Worm (Caenorhabditis elegans) whole organism, late embryonic: Measurements from ENCODE around the gene R151.10.

Source experiments
- F13H6.1 ChIP-seq: sonication (generic microtip); optimal IDR thresholded peaks from 2 replicates; lab custom pipeline; 2016; ENCODE audit warnings: missing genetic modification characterization, missing compliant biosample characterization
- T23F11.4 ChIP-seq: fragments of 200-800 bp; sonication (Bioruptor generic); optimal IDR thresholded peaks from 2 replicates; lab custom pipeline; 2018; ENCODE audit warnings: mild to moderate bottlenecking, missing genetic modification characterization, missing compliant biosample characterization
- Y22D7AL.16 ChIP-seq: sonication (generic microtip); optimal IDR thresholded peaks from 2 replicates; lab custom pipeline; 2016; ENCODE audit warnings: missing genetic modification characterization, missing compliant biosample characterization
- ahr-1 ChIP-seq: sonication (generic microtip); optimal IDR thresholded peaks from 2 replicates; lab custom pipeline; 2016; ENCODE audit warnings: missing genetic modification characterization, missing compliant biosample characterization
- ama-1 ChIP-seq: fragments of 150-350 bp; optimal IDR thresholded peaks from 2 replicates; lab custom pipeline; 2014
- ceh-14 ChIP-seq: sonication (generic microtip); optimal IDR thresholded peaks from 2 replicates; lab custom pipeline; 2016; ENCODE audit warnings: missing genotype, missing genetic modification characterization, missing compliant biosample characterization
- ceh-18 ChIP-seq: sonication (generic microtip); optimal IDR thresholded peaks from 2 replicates; lab custom pipeline; 2016; ENCODE audit warnings: missing genetic modification characterization, missing compliant biosample characterization
- ceh-19 ChIP-seq: fragments of 200-800 bp; sonication (Bioruptor generic); optimal IDR thresholded peaks from 2 replicates; lab custom pipeline; 2018; ENCODE audit warnings: mild to moderate bottlenecking, missing genetic modification characterization, missing compliant biosample characterization
- ceh-2 ChIP-seq: sonication (generic microtip); optimal IDR thresholded peaks from 2 replicates; lab custom pipeline; 2016; ENCODE audit warnings: missing genotype, missing genetic modification characterization, missing compliant biosample characterization
- ceh-22 ChIP-seq: sonication (generic microtip); optimal IDR thresholded peaks from 2 replicates; lab custom pipeline; 2017; ENCODE audit warnings: missing biosample characterization, missing genetic modification characterization
- ceh-24 ChIP-seq: sonication (generic microtip); optimal IDR thresholded peaks from 2 replicates; lab custom pipeline; 2016; ENCODE audit warnings: mild to moderate bottlenecking, missing genetic modification characterization, missing compliant biosample characterization
- ceh-30 ChIP-seq: fragments of 150-350 bp; optimal IDR thresholded peaks from 2 replicates; lab custom pipeline; 2014; ENCODE audit warnings: missing biosample characterization, missing genetic modification characterization
- ceh-31 ChIP-seq: sonication (generic microtip); optimal IDR thresholded peaks from 2 replicates; lab custom pipeline; 2016; ENCODE audit warnings: missing genetic modification characterization, missing compliant biosample characterization
- ceh-34 ChIP-seq: sonication (generic microtip); optimal IDR thresholded peaks from 2 replicates; lab custom pipeline; 2016; ENCODE audit warnings: mild to moderate bottlenecking, missing genetic modification characterization, missing compliant biosample characterization
- ceh-45 ChIP-seq: fragments of 200-800 bp; sonication (Bioruptor generic); IDR thresholded peaks from 2 replicates; pipeline ENCODE4 v1.3.6; 2022; ENCODE audit warnings: missing genetic modification reagents, missing genetic modification characterization, missing compliant biosample characterization
- ceh-48 ChIP-seq: sonication (generic microtip); optimal IDR thresholded peaks from 2 replicates; lab custom pipeline; 2016; ENCODE audit warnings: missing genetic modification characterization, inconsistent platforms, missing compliant biosample characterization
- dve-1 ChIP-seq: sonication (generic microtip); optimal IDR thresholded peaks from 2 replicates; lab custom pipeline; 2017; ENCODE audit warnings: antibody characterized with exemption, mild to moderate bottlenecking, missing genetic modification characterization, missing compliant biosample characterization
- elt-2 ChIP-seq: sonication (generic microtip); optimal IDR thresholded peaks from 2 replicates; lab custom pipeline; 2016; ENCODE audit warnings: missing genetic modification reagents, missing genetic modification characterization, missing compliant biosample characterization
- elt-4 ChIP-seq: sonication (generic microtip); optimal IDR thresholded peaks from 2 replicates; lab custom pipeline; 2016; ENCODE audit warnings: missing genetic modification characterization, missing compliant biosample characterization
- ets-4 ChIP-seq: sonication (generic microtip); optimal IDR thresholded peaks from 2 replicates; lab custom pipeline; 2016; ENCODE audit warnings: missing genetic modification characterization, missing compliant biosample characterization
- eyg-1 ChIP-seq: sonication (generic microtip); optimal IDR thresholded peaks from 2 replicates; lab custom pipeline; 2016; ENCODE audit warnings: missing genotype, missing genetic modification characterization, missing compliant biosample characterization
- fax-1 ChIP-seq: sonication (generic microtip); optimal IDR thresholded peaks from 2 replicates; lab custom pipeline; 2016; ENCODE audit warnings: missing genotype, missing genetic modification characterization, missing compliant biosample characterization
- fkh-10 ChIP-seq: fragments of 150-350 bp; optimal IDR thresholded peaks from 2 replicates; lab custom pipeline; 2014; ENCODE audit warnings: missing biosample characterization, missing genetic modification reagents, missing genetic modification characterization
- hlh-15 ChIP-seq: sonication (generic microtip); optimal IDR thresholded peaks from 2 replicates; lab custom pipeline; 2016; ENCODE audit warnings: missing genetic modification characterization, missing compliant biosample characterization
- hlh-30 ChIP-seq: sonication (generic microtip); optimal IDR thresholded peaks from 2 replicates; lab custom pipeline; 2017; ENCODE audit warnings: antibody characterized with exemption, missing genetic modification characterization, missing compliant biosample characterization; ENCODE audit not compliant: insufficient read depth
- hlh-6 ChIP-seq: sonication (generic microtip); optimal IDR thresholded peaks from 2 replicates; lab custom pipeline; 2016; ENCODE audit warnings: missing genotype, missing genetic modification characterization, missing compliant biosample characterization
- mec-3 ChIP-seq: sonication (generic microtip); optimal IDR thresholded peaks from 2 replicates; lab custom pipeline; 2016; ENCODE audit warnings: borderline replicate concordance, missing genetic modification characterization, missing compliant biosample characterization
- nfya-1 ChIP-seq: sonication (generic microtip); optimal IDR thresholded peaks from 2 replicates; lab custom pipeline; 2017; ENCODE audit warnings: missing genetic modification characterization, mild to moderate bottlenecking, missing compliant biosample characterization, antibody characterized with exemption, moderate library complexity
- pag-3 ChIP-seq: sonication (generic microtip); optimal IDR thresholded peaks from 2 replicates; lab custom pipeline; 2016; ENCODE audit warnings: missing compliant biosample characterization, missing genetic modification characterization, borderline replicate concordance
- pat-9 ChIP-seq: fragments of 200-800 bp; sonication (Bioruptor generic); optimal IDR thresholded peaks from 2 replicates; lab custom pipeline; 2018; ENCODE audit warnings: mild to moderate bottlenecking, missing genetic modification characterization, moderate library complexity, missing compliant biosample characterization
- pax-1 ChIP-seq: fragments of 150-350 bp; optimal IDR thresholded peaks from 2 replicates; lab custom pipeline; 2014; ENCODE audit warnings: missing biosample characterization, missing genetic modification characterization
- pha-2 ChIP-seq: sonication (generic microtip); optimal IDR thresholded peaks from 2 replicates; lab custom pipeline; 2017; ENCODE audit warnings: mild to moderate bottlenecking, missing genetic modification characterization, missing compliant biosample characterization
- pqm-1 ChIP-seq: sonication (generic microtip); optimal IDR thresholded peaks from 2 replicates; lab custom pipeline; 2016; ENCODE audit warnings: missing genetic modification characterization, missing compliant biosample characterization
- pros-1 ChIP-seq: fragments of 150-350 bp; optimal IDR thresholded peaks from 2 replicates; lab custom pipeline; 2014; ENCODE audit warnings: missing biosample characterization, missing genetic modification reagents, missing genetic modification characterization
- sdc-2 ChIP-seq: sonication (generic microtip); optimal IDR thresholded peaks from 2 replicates; lab custom pipeline; 2016; ENCODE audit warnings: missing genotype, missing genetic modification characterization, missing compliant biosample characterization
- sox-2 ChIP-seq: fragments of 200-800 bp; sonication (Bioruptor generic); IDR thresholded peaks from 2 replicates; pipeline ENCODE4 v1.3.6; 2022; ENCODE audit warnings: missing genetic modification reagents, missing genetic modification characterization, missing compliant biosample characterization
- sox-4 ChIP-seq: sonication (generic microtip); optimal IDR thresholded peaks from 2 replicates; lab custom pipeline; 2017; ENCODE audit warnings: mild to moderate bottlenecking, missing genetic modification characterization, inconsistent platforms, missing compliant biosample characterization
- syd-9 ChIP-seq: sonication (generic microtip); optimal IDR thresholded peaks from 2 replicates; lab custom pipeline; 2016; ENCODE audit warnings: mild to moderate bottlenecking, missing genetic modification characterization, moderate library complexity, missing compliant biosample characterization
- tbx-2 ChIP-seq: sonication (generic microtip); optimal IDR thresholded peaks from 2 replicates; lab custom pipeline; 2016; ENCODE audit warnings: missing genetic modification characterization, missing compliant biosample characterization
- tbx-7 ChIP-seq: sonication (generic microtip); optimal IDR thresholded peaks from 2 replicates; lab custom pipeline; 2016; ENCODE audit warnings: missing genotype, missing genetic modification characterization, missing compliant biosample characterization
- unc-42 ChIP-seq: sonication (generic microtip); optimal IDR thresholded peaks from 2 replicates; lab custom pipeline; 2016; ENCODE audit warnings: missing genotype, missing genetic modification characterization, missing compliant biosample characterization
- zip-5 ChIP-seq: sonication (generic microtip); optimal IDR thresholded peaks from 2 replicates; lab custom pipeline; 2016; ENCODE audit warnings: missing genetic modification characterization, missing compliant biosample characterization

R151.10 gene

ce11 chrIII:7230841-7231240 is at the start of gene R151.10:
R151.10 (minus strand) TSS chrIII:7230941.
- no peak for TF ChIP-seq fax-1 (tag; lab: Kevin White, UChicago)
- TF ChIP-seq zip-5, result no peak
- TF ChIP-seq mec-3 (tag; lab: Kevin White, UChicago), result no peak
- no peak for TF ChIP-seq T23F11.4 (GFP tag; lab: Kevin White, UChicago)
- no peak for TF ChIP-seq pax-1 (tag; lab: Kevin White, UChicago)
- no peak for TF ChIP-seq elt-4 (tag; lab: Kevin White, UChicago)
- no peak for TF ChIP-seq F13H6.1 (tag; lab: Kevin White, UChicago)
- TF ChIP-seq hlh-30, result no peak
- TF ChIP-seq Y22D7AL.16 (tag; lab: Kevin White, UChicago), result no peak
- no peak for TF ChIP-seq tbx-7 (tag; lab: Kevin White, UChicago)
- no peak for TF ChIP-seq pha-2 (tag; lab: Kevin White, UChicago)
- TF ChIP-seq ama-1 (lab: Kevin White, UChicago), result no peak
- TF ChIP-seq dve-1 (tag; lab: Kevin White, UChicago), result no peak
- TF ChIP-seq tbx-2, result no peak
- TF ChIP-seq ceh-22 (tag; lab: Kevin White, UChicago), result no peak
- TF ChIP-seq hlh-6 (tag; lab: Kevin White, UChicago), result no peak
- no peak for TF ChIP-seq eyg-1 (tag; lab: Kevin White, UChicago)

- no peak for TF ChIP-seq ets-4
- TF ChIP-seq ceh-2 (tag; lab: Kevin White, UChicago), result no peak
- TF ChIP-seq ceh-31 (tag; lab: Kevin White, UChicago), result no peak
- TF ChIP-seq ceh-45 (GFP tag; lab: Robert Waterston, UW), result no peak
- TF ChIP-seq ceh-30, result no peak
- TF ChIP-seq unc-42 (tag; lab: Kevin White, UChicago), result no peak
- TF ChIP-seq F13H6.1 (tag; lab: Kevin White, UChicago), result no peak
- TF ChIP-seq ceh-34 (tag; lab: Kevin White, UChicago), result no peak
- no peak for TF ChIP-seq nfya-1 (tag; lab: Kevin White, UChicago)
- no peak for TF ChIP-seq sdc-2
- no peak for TF ChIP-seq ceh-24 (tag; lab: Kevin White, UChicago)
- TF ChIP-seq hlh-30, result no peak
- TF ChIP-seq eyg-1 (tag; lab: Kevin White, UChicago), result no peak
- no peak for TF ChIP-seq ahr-1
- no peak for TF ChIP-seq pag-3 (tag; lab: Kevin White, UChicago)
- no peak for TF ChIP-seq sox-2 (GFP tag; lab: Robert Waterston, UW)
- no peak for TF ChIP-seq pros-1 (tag; lab: Kevin White, UChicago)
- TF ChIP-seq fkh-10 (GFP tag; lab: Kevin White, UChicago), result no peak
Measured at ce11 chrIII:7278491-7278890, 47.8 kb upstream of the R151.10 start.

ce11 chrIII:7277228-7277627 is 46.5 kb upstream of the R151.10 start, which contains the start of the genes spot-1 and B0361.11:
spot-1 (minus strand) TSS chrIII:7277274.
B0361.11 (plus strand) TSS chrIII:7277599.
- TF ChIP-seq unc-42 (tag; lab: Kevin White, UChicago) (peak; percentile 2), tbx-7 (tag; lab: Kevin White, UChicago) (no peak), nfya-1 (tag; lab: Kevin White, UChicago) (peak; percentile 23), hlh-30 (peak; percentile 31), elt-2 (tag; lab: Kevin White, UChicago) (peak; percentile 18), ceh-48 (peak; percentile 19)

- TF ChIP-seq hlh-15 (tag; lab: Kevin White, UChicago) (no peak), elt-4 (tag; lab: Kevin White, UChicago) (no peak), ceh-22 (tag; lab: Kevin White, UChicago) (no peak), ceh-34 (tag; lab: Kevin White, UChicago) (no peak), syd-9 (tag; lab: Kevin White, UChicago) (no peak), ceh-19 (GFP tag; lab: Kevin White, UChicago) (no peak), pax-1 (tag; lab: Kevin White, UChicago) (no peak), elt-2 (tag; lab: Kevin White, UChicago) (no peak), ceh-2 (tag; lab: Kevin White, UChicago) (no peak), pqm-1 (tag; lab: Kevin White, UChicago) (no peak), pat-9 (no peak), ama-1 (lab: Kevin White, UChicago) (no peak), sox-4 (no peak), ceh-14 (tag; lab: Kevin White, UChicago) (no peak), ceh-18 (no peak), Y22D7AL.16 (tag; lab: Kevin White, UChicago) (no peak), sox-2 (GFP tag; lab: Robert Waterston, UW) (no peak)
- TF ChIP-seq, all 69 proteins: peak for 0
Measured at ce11 chrIII:7275296-7275695, 44.6 kb upstream of the R151.10 start, which contains the start of gene psd-1. psd-1 (minus strand) TSS chrIII:7275396.
